Worm (Caenorhabditis elegans) whole organism, young adult: Measurements from ENCODE around the gene W02B12.16.

Source experiments
- dox-1 ChIP-seq: fragments of 200-800 bp; sonication (Bioruptor generic); IDR thresholded peaks from 2 replicates; pipeline ENCODE4 v1.3.6; 2022; ENCODE audit warnings: missing genetic modification reagents, missing genetic modification characterization, missing compliant biosample characterization
- ets-4 ChIP-seq: fragments of 200-800 bp; sonication (Bioruptor generic); optimal IDR thresholded peaks from 2 replicates; lab custom pipeline; 2018; ENCODE audit warnings: mild to moderate bottlenecking, missing genetic modification characterization, missing compliant biosample characterization
- him-1 ChIP-seq: sonication (generic microtip); optimal IDR thresholded peaks from 2 replicates; lab custom pipeline; 2016; ENCODE audit warnings: missing genotype, missing genetic modification reagents, missing genetic modification characterization, missing compliant biosample characterization
- let-526 ChIP-seq: fragments of 200-800 bp; sonication (Bioruptor generic); IDR thresholded peaks from 2 replicates; pipeline ENCODE4 v1.3.6; 2022; ENCODE audit warnings: missing genetic modification reagents, missing genetic modification characterization, missing compliant biosample characterization
- lir-1 ChIP-seq: fragments of 200-800 bp; sonication (Bioruptor generic); conservative IDR thresholded peaks from 2 replicates; pipeline ENCODE4 v1.3.6; 2022; ENCODE audit warnings: missing genetic modification reagents, missing genetic modification characterization, missing compliant biosample characterization
- lsl-1 ChIP-seq: fragments of 200-800 bp; sonication (Bioruptor generic); optimal IDR thresholded peaks from 2 replicates; lab custom pipeline; 2018; ENCODE audit warnings: mild to moderate bottlenecking, missing genetic modification characterization, moderate library complexity, missing compliant biosample characterization
- mxl-1 ChIP-seq: sonication (generic microtip); optimal IDR thresholded peaks from 2 replicates; lab custom pipeline; 2016; ENCODE audit warnings: missing genetic modification characterization, missing compliant biosample characterization
- nfya-1 ChIP-seq: sonication (generic microtip); optimal IDR thresholded peaks from 2 replicates; lab custom pipeline; 2017; ENCODE audit warnings: antibody characterized with exemption, missing compliant biosample characterization, missing genetic modification characterization, borderline replicate concordance; ENCODE audit not compliant: insufficient read depth

DNA sequence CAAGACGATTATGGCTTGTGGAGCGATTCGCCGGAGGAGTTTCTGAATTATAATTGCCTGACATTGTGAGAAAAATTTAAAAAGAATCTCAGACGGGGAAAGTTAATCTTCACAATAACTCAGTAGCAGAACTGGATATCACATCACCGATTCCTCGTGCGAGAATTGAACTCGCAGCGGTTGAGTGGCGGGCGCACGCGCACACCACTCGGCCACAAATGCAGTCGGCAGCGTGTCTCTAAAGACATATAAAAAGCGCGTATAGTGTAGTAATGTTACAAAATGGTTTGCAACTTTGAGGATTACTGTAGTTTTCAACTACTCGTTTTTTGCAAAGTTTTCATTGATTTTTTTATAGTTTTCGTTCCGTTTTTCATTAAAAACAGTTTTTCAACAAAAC, 8.3 kb upstream of the W02B12.16 start:
- TF ChIP-seq lsl-1 (GFP tag; lab: Kevin White, UChicago) (peak; percentile 82), him-1 (tag; lab: Kevin White, UChicago) (peak; percentile 98), nfya-1 (tag; lab: Kevin White, UChicago) (no peak), lir-1 (GFP tag; lab: Robert Waterston, UW) (peak; percentile 84), mxl-1 (tag; lab: Kevin White, UChicago) (peak; percentile 98), ets-4 (GFP tag; lab: Kevin White, UChicago) (peak; percentile 94), dox-1 (GFP tag; lab: Robert Waterston, UW) (peak; percentile 94), let-526 (GFP tag; lab: Robert Waterston, UW) (0 out of 2 replicates have a peak, but pooled peaks have one; percentile 79)
